Worm (Caenorhabditis elegans) whole organism, early embryonic: Measurements from ENCODE around the gene rab-33.

Experiments used
- B0310.2 ChIP-seq: sonication (generic microtip); optimal IDR thresholded peaks from 2 replicates; lab custom pipeline; 2016; ENCODE audit warnings: mild to moderate bottlenecking, missing genetic modification characterization, missing compliant biosample characterization
- F13C5.2 ChIP-seq: sonication (generic microtip); optimal IDR thresholded peaks from 2 replicates; lab custom pipeline; 2017; ENCODE audit warnings: mild to moderate bottlenecking, missing genetic modification characterization, inconsistent platforms, missing compliant biosample characterization
- aly-1 ChIP-seq: sonication (generic microtip); optimal IDR thresholded peaks from 2 replicates; lab custom pipeline; 2016; ENCODE audit warnings: missing genetic modification characterization, missing compliant biosample characterization
- ama-1 ChIP-seq: fragments of 150-350 bp; optimal IDR thresholded peaks from 2 replicates; lab custom pipeline; 2014
- ceh-13 ChIP-seq: fragments of 200-800 bp; sonication (Bioruptor generic); optimal IDR thresholded peaks from 2 replicates; lab custom pipeline; 2018; ENCODE audit warnings: mild to moderate bottlenecking, missing genetic modification characterization, missing compliant biosample characterization
- ceh-36 ChIP-seq: sonication (generic microtip); optimal IDR thresholded peaks from 2 replicates; lab custom pipeline; 2016; ENCODE audit warnings: missing genetic modification characterization, inconsistent platforms, missing compliant biosample characterization
- ets-7 ChIP-seq: sonication (generic microtip); optimal IDR thresholded peaks from 2 replicates; lab custom pipeline; 2016; ENCODE audit warnings: missing genotype, missing genetic modification characterization, missing compliant biosample characterization
- flt-1 ChIP-seq: fragments of 200-800 bp; sonication (Bioruptor generic); IDR thresholded peaks from 2 replicates; pipeline ENCODE4 v1.3.6; 2022; ENCODE audit warnings: missing genetic modification characterization, missing compliant biosample characterization
- hmbx-1 ChIP-seq: sonication (generic microtip); optimal IDR thresholded peaks from 2 replicates; lab custom pipeline; 2016; ENCODE audit warnings: mild to moderate bottlenecking, missing genetic modification characterization, missing compliant biosample characterization
- hmg-4 ChIP-seq: fragments of 200-800 bp; sonication (Bioruptor generic); optimal IDR thresholded peaks from 2 replicates; lab custom pipeline; 2018; ENCODE audit warnings: mild to moderate bottlenecking, missing genetic modification characterization, missing compliant biosample characterization
- hnd-1 ChIP-seq: sonication (generic microtip); optimal IDR thresholded peaks from 2 replicates; lab custom pipeline; 2016; ENCODE audit warnings: missing genetic modification characterization, missing compliant biosample characterization
- pes-1 ChIP-seq: fragments of 200-800 bp; sonication (Bioruptor generic); IDR thresholded peaks from 2 replicates; pipeline ENCODE4 v1.3.6; 2022; ENCODE audit warnings: missing genetic modification reagents, missing genetic modification characterization, missing compliant biosample characterization
- scrt-1 ChIP-seq: fragments of 200-800 bp; sonication (Bioruptor generic); IDR thresholded peaks from 2 replicates; pipeline ENCODE4 v1.3.6; 2022; ENCODE audit warnings: missing genetic modification characterization, missing compliant biosample characterization
- sea-1 ChIP-seq: fragments of 200-800 bp; sonication (Bioruptor generic); conservative IDR thresholded peaks from 2 replicates; pipeline ENCODE4 v1.3.6; 2022; ENCODE audit warnings: missing genetic modification characterization, missing compliant biosample characterization
- tbx-11 ChIP-seq: fragments of 200-800 bp; sonication (Bioruptor generic); IDR thresholded peaks from 2 replicates; pipeline ENCODE4 v1.3.6; 2022; ENCODE audit warnings: missing genetic modification characterization, missing compliant biosample characterization
- tbx-37 ChIP-seq: fragments of 200-800 bp; sonication (Bioruptor generic); conservative IDR thresholded peaks from 2 replicates; pipeline ENCODE4 v1.3.6; 2022; ENCODE audit warnings: missing genetic modification reagents, missing genetic modification characterization, missing compliant biosample characterization
- tra-4 ChIP-seq: sonication (generic microtip); optimal IDR thresholded peaks from 2 replicates; lab custom pipeline; 2017; ENCODE audit warnings: missing genetic modification characterization, missing compliant biosample characterization

rab-33 gene

DNA sequence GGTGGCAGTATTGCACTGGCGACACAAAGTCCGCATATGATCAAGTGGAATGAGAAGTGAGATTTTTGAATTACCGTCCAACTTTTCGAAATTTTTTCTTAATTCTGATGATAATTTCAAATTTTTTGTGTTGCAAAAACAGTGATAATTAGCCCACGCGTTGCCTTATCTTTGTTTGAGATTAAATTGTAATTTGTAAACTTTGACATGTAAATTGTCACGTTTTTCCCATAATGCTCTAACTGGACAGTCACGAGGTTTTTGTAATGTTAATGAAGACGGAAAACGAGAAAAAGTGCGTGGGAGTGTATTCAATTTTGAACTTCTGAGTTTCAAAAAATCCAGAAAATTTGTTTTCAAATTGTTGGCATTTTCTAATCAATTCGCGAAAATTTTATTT is 22.2 kb downstream of the rab-33 start:
- TF ChIP-seq tbx-11 (no peak), ceh-13 (GFP tag; lab: Kevin White, UChicago) (no peak), ama-1 (no peak), scrt-1 (GFP tag; lab: Robert Waterston, UW) (no peak), B0310.2 (tag; lab: Kevin White, UChicago) (no peak)

DNA sequence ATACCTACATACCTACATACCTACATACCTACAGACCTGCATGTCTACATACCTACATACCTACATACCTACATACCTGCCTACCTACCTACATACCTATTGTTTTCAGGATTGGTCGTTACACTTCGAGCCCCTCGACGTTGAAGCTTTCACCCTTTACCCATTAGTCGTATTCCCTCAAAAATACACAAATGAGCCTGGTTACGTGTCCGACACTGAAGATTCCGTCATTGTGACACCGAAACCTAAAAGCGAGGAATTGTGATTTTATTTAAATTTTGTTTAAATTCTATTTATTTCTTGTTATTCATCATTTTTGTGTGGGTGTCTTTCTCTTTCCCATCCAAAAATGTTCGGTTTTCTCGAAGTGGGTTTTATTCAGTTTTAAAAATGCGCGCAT is 24.5 kb downstream of the rab-33 start, which contains the start of gene D2045.7:
Gene D2045.7 (plus strand): TSS at position 301 of the 400 bp plus-strand sequence.
- TF ChIP-seq pes-1 (GFP tag; lab: Robert Waterston, UW): no peak
- TF ChIP-seq ets-7 (tag; lab: Kevin White, UChicago): no peak
- no peak for TF ChIP-seq tra-4 (tag; lab: Kevin White, UChicago)
- no peak for TF ChIP-seq F13C5.2 (tag; lab: Kevin White, UChicago)
- no peak for TF ChIP-seq hmg-4 (GFP tag; lab: Kevin White, UChicago)
- TF ChIP-seq ama-1: no peak
- TF ChIP-seq flt-1 (GFP tag; lab: Robert Waterston, UW): no peak
- TF ChIP-seq ceh-36: no peak
- no peak for TF ChIP-seq hmbx-1
- TF ChIP-seq aly-1 (tag; lab: Kevin White, UChicago): no peak
- TF ChIP-seq tbx-37 (GFP tag; lab: Robert Waterston, UW): no peak
- TF ChIP-seq hnd-1 (tag; lab: Kevin White, UChicago): no peak
- TF ChIP-seq scrt-1 (GFP tag; lab: Robert Waterston, UW): no peak
- no peak for TF ChIP-seq ceh-13 (GFP tag; lab: Kevin White, UChicago)
- TF ChIP-seq sea-1 (GFP tag; lab: Robert Waterston, UW): no peak
- TF ChIP-seq tbx-11: no peak
- TF ChIP-seq B0310.2 (tag; lab: Kevin White, UChicago): no peak

DNA sequence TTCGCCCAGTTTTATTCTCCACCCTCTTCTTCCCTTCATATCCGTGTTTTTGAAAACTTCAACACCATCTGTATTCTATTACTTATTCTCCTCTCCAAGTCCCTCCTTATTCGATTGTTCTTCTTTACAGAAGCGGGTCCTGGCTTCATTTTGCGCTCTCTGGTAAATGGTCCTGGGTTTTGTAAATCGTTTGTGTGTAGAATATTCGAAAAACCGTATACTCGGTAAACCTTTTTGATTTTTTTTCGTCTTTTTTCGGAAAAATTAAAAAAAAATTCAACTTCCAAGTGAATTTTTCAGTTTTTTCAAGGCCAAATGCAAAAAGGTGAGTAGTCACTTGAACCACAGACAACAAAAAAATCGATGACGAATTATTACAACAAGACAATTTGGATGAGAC is 28.7 kb downstream of the rab-33 start, which contains the start of gene D2045.9:
Gene D2045.9 (plus strand): TSS at position 301 of the 400 bp plus-strand sequence.
- TF ChIP-seq hnd-1 (tag; lab: Kevin White, UChicago) (no peak), ceh-13 (GFP tag; lab: Kevin White, UChicago) (no peak), ama-1 (no peak), aly-1 (tag; lab: Kevin White, UChicago) (no peak), F13C5.2 (tag; lab: Kevin White, UChicago) (no peak), ceh-36 (no peak), scrt-1 (GFP tag; lab: Robert Waterston, UW) (no peak), tbx-37 (GFP tag; lab: Robert Waterston, UW) (no peak), ets-7 (tag; lab: Kevin White, UChicago) (no peak), tbx-11 (no peak), hmbx-1 (no peak), tra-4 (tag; lab: Kevin White, UChicago) (no peak), hmg-4 (GFP tag; lab: Kevin White, UChicago) (no peak), sea-1 (GFP tag; lab: Robert Waterston, UW) (no peak), flt-1 (GFP tag; lab: Robert Waterston, UW) (no peak), pes-1 (GFP tag; lab: Robert Waterston, UW) (no peak), B0310.2 (tag; lab: Kevin White, UChicago) (no peak)

DNA sequence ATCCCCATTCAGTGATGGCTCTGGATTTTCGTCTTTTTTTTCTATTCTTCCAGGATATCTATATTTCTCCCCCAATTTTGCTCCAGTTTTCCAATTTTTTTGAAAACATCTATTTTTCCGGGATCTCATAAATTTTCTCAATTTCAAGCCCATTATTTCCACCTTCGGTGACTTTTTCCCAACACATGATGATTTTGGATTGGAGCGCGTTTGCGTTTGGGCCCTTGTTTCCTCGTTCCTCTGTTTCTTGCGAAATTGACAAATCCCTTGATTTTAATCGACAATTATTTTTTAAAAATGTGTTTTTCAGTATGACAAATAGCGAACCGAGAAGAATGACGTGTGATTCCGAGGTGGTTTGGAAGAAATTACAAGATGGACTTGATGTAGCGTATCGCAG is 32.7 kb downstream of the rab-33 start, which contains the start of gene cul-1:
Gene cul-1 (plus strand): TSS at position 311 of the 400 bp plus-strand sequence.
- no peak for TF ChIP-seq ama-1
- no peak for TF ChIP-seq ceh-13 (GFP tag; lab: Kevin White, UChicago)

DNA sequence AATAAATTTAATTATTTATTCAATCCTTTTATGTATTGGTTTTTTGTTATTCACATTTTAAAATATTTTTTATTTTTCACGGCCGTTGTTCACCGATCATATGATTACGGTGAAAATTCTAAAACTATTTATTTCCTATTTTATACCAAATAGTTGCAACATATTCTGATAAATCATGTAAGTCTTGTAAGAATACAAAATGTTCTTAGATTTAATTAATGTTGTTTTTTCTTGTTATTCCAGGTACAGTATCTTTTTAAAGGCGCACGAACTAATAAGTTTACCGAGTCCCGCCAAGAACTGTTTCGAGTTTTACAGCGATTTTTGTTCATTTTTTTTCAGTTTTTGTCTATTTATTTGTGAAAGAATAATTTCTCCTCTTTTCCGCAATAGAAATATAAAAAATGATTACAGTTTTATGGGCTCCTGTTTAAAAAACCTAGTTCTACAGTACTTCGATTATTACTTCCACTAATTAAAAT is 34.0 kb downstream of the rab-33 start, which contains the start of gene D2045.5:
Gene D2045.5 (minus strand): TSS at position 51 of the 482 bp plus-strand sequence.
- TF ChIP-seq aly-1 (tag; lab: Kevin White, UChicago): no peak
- TF ChIP-seq tra-4 (tag; lab: Kevin White, UChicago): no peak
- TF ChIP-seq pes-1 (GFP tag; lab: Robert Waterston, UW): no peak
- TF ChIP-seq scrt-1 (GFP tag; lab: Robert Waterston, UW): no peak
- TF ChIP-seq flt-1 (GFP tag; lab: Robert Waterston, UW): no peak
- no peak for TF ChIP-seq ceh-36
- no peak for TF ChIP-seq tbx-37 (GFP tag; lab: Robert Waterston, UW)
- TF ChIP-seq hmbx-1: no peak
- no peak for TF ChIP-seq ets-7 (tag; lab: Kevin White, UChicago)
- TF ChIP-seq tbx-11: no peak

DNA sequence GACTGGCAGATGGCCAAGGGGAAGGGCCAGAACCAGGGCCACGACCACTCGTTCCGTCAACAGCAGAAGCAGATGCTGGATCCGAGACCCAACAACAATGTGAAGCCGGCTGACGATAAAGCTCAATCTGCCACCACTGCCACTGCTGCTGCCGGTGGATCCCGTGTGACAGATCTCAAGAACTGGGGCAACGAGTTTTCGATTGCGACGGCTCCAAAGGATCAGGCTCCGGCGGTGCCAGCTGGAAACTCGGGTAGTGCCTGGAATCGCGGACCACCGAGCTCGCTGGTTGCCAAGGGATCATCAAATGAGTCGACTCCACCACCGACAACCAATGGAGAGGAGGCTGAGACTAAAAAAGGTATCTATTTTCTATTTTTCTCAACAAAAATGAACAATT is 39.2 kb downstream of the rab-33 start:
- TF ChIP-seq B0310.2 (tag; lab: Kevin White, UChicago) (no peak), tbx-37 (GFP tag; lab: Robert Waterston, UW) (no peak), hnd-1 (tag; lab: Kevin White, UChicago) (no peak), aly-1 (tag; lab: Kevin White, UChicago) (no peak), F13C5.2 (tag; lab: Kevin White, UChicago) (no peak), hmg-4 (GFP tag; lab: Kevin White, UChicago) (no peak), flt-1 (GFP tag; lab: Robert Waterston, UW) (no peak), scrt-1 (GFP tag; lab: Robert Waterston, UW) (no peak), tra-4 (tag; lab: Kevin White, UChicago) (no peak), pes-1 (GFP tag; lab: Robert Waterston, UW) (no peak), ceh-36 (no peak), tbx-11 (no peak), hmbx-1 (no peak), ets-7 (tag; lab: Kevin White, UChicago) (no peak), ama-1 (no peak)

DNA sequence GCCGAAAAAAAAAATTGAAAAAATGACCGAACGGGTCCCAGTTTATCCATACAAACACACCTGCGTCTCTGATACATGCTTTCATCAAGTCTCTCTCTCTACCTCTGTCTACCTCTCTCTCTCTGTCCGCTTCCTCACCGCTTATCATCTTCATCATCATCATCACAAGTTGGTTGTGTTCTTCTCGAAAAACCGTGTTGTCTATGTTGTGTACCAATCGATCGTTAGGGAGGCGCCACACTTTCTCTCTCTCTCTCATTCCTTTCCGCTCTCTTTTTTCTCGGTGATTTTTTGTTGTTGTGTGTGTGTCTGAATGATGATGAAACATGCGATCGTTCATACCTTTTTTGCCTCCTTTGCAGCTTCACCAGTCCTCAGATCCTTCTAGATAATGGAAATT is 40.0 kb downstream of the rab-33 start:
- no peak for TF ChIP-seq aly-1 (tag; lab: Kevin White, UChicago)
- TF ChIP-seq hmbx-1: no peak
- TF ChIP-seq hnd-1 (tag; lab: Kevin White, UChicago): no peak
- TF ChIP-seq ceh-36: no peak
- no peak for TF ChIP-seq tra-4 (tag; lab: Kevin White, UChicago)
- TF ChIP-seq scrt-1 (GFP tag; lab: Robert Waterston, UW): no peak
- TF ChIP-seq tbx-11: no peak
- TF ChIP-seq ceh-13 (GFP tag; lab: Kevin White, UChicago): no peak
- TF ChIP-seq pes-1 (GFP tag; lab: Robert Waterston, UW): no peak
